Worm (Caenorhabditis elegans): Measurements from ENCODE around the gene lips-7.

ce11 chrII:581983-582382 is 30.3 kb downstream of the lips-7 start:
- no peak for TF ChIP-seq egrh-3 (GFP tag; IDR thresholded peaks at IDR 0.05)
- TF ChIP-seq attf-6 (GFP tag; IDR thresholded peaks at IDR 0.05): no peak
- TF ChIP-seq sptf-2 (GFP tag; optimal IDR thresholded peaks at IDR 0.05): no peak
- no peak for TF ChIP-seq ztf-26 (tag; optimal IDR thresholded peaks at IDR 0.05)
- TF ChIP-seq Y79H2A.3 (GFP tag; conservative IDR thresholded peaks at IDR 0.05): 0 out of 2 replicates have a peak, but pooled peaks have one; percentile 7
- TF ChIP-seq B0336.3 (GFP tag; IDR thresholded peaks at IDR 0.05): peak; percentile 63
- no peak for TF ChIP-seq athp-1 (tag; optimal IDR thresholded peaks at IDR 0.05)
- no peak for TF ChIP-seq unc-130 (GFP tag; optimal IDR thresholded peaks at IDR 0.05)

Measured in whole organism, young adult.